Worm (Caenorhabditis elegans) whole organism, L4 larva: ENCODE results near the gene B0393.9.

ENCODE experiments used
- D1046.2 ChIP-seq: fragments of 200-800 bp; sonication (Bioruptor generic); IDR thresholded peaks from 2 replicates; pipeline ENCODE4 v1.3.6; 2022; ENCODE audit warnings: missing genetic modification characterization, missing compliant biosample characterization
- R02D3.7 ChIP-seq: fragments of 150-350 bp; sonication (generic microtip); optimal IDR thresholded peaks from 3 replicates; lab custom pipeline; 2014; ENCODE audit warnings: missing biosample characterization, missing genetic modification characterization
- T20F7.1 ChIP-seq: fragments of 200-800 bp; sonication (Bioruptor generic); optimal IDR thresholded peaks from 2 replicates; lab custom pipeline; 2018; ENCODE audit warnings: mild to moderate bottlenecking, missing genetic modification characterization, missing compliant biosample characterization
- Y48G9A.11 ChIP-seq: fragments of 200-800 bp; sonication (Bioruptor generic); IDR thresholded peaks from 2 replicates; pipeline ENCODE4 v1.3.6; 2022; ENCODE audit warnings: missing genetic modification reagents, missing genetic modification characterization, missing compliant biosample characterization
- aly-2 ChIP-seq: sonication (generic microtip); optimal IDR thresholded peaks from 2 replicates; lab custom pipeline; 2018; ENCODE audit warnings: missing biosample characterization, missing genetic modification characterization
- ceh-32 ChIP-seq: sonication (generic microtip); optimal IDR thresholded peaks from 2 replicates; lab custom pipeline; 2016; ENCODE audit warnings: mild to moderate bottlenecking, missing genetic modification characterization, missing compliant biosample characterization; ENCODE audit not compliant: poor library complexity
- ces-1 ChIP-seq: fragments of 150-350 bp; sonication (generic microtip); optimal IDR thresholded peaks from 4 replicates; lab custom pipeline; 2014; ENCODE audit warnings: missing biosample characterization, missing genetic modification reagents, missing genetic modification characterization
- daf-16 ChIP-seq, 3 experiments: sonication (generic microtip); optimal IDR thresholded peaks; 2 replicates each; lab custom pipeline; 2016 to 2017; ENCODE audit warnings: missing genetic modification characterization in 3 of 3, missing genetic modification reagents in 3 of 3, mild to moderate bottlenecking in 2 of 3, missing compliant biosample characterization in 2 of 3, missing biosample characterization in 1 of 3, moderate library complexity in 1 of 3
- daf-19 ChIP-seq: fragments of 200-800 bp; sonication (Bioruptor generic); conservative IDR thresholded peaks from 2 replicates; pipeline ENCODE4 v1.3.6; 2022; ENCODE audit warnings: missing genetic modification characterization, missing compliant biosample characterization
- dmd-6 ChIP-seq: fragments of 200-800 bp; sonication (Bioruptor generic); IDR thresholded peaks from 2 replicates; pipeline ENCODE4 v1.3.6; 2022; ENCODE audit warnings: missing genetic modification reagents, missing genetic modification characterization, missing compliant biosample characterization
- dve-1 ChIP-seq: sonication (generic microtip); optimal IDR thresholded peaks from 2 replicates; lab custom pipeline; 2017; ENCODE audit warnings: antibody characterized with exemption, mild to moderate bottlenecking, missing genetic modification characterization, missing compliant biosample characterization; ENCODE audit not compliant: insufficient read depth
- fos-1 ChIP-seq: fragments of 150-350 bp; optimal IDR thresholded peaks from 2 replicates; lab custom pipeline; 2014; ENCODE audit warnings: missing biosample characterization, missing genetic modification characterization
- gei-8 ChIP-seq: fragments of 200-800 bp; sonication (Bioruptor generic); optimal IDR thresholded peaks from 2 replicates; lab custom pipeline; 2018; ENCODE audit warnings: mild to moderate bottlenecking, missing genetic modification characterization, missing compliant biosample characterization
- hlh-11 ChIP-seq: fragments of 200-800 bp; sonication (Bioruptor generic); optimal IDR thresholded peaks from 2 replicates; lab custom pipeline; 2018; ENCODE audit warnings: mild to moderate bottlenecking, missing genetic modification characterization, missing compliant biosample characterization
- hlh-30 ChIP-seq: sonication (generic microtip); optimal IDR thresholded peaks from 2 replicates; lab custom pipeline; 2017; ENCODE audit warnings: antibody characterized with exemption, mild to moderate bottlenecking, missing genetic modification characterization, missing compliant biosample characterization; ENCODE audit not compliant: insufficient read depth
- hmg-1.1 ChIP-seq: fragments of 200-800 bp; sonication (Bioruptor generic); IDR thresholded peaks from 2 replicates; pipeline ENCODE4 v1.3.6; 2022; ENCODE audit warnings: missing genetic modification reagents, missing genetic modification characterization, missing compliant biosample characterization
- lim-7 ChIP-seq: fragments of 200-800 bp; sonication (Bioruptor generic); IDR thresholded peaks from 2 replicates; pipeline ENCODE4 v1.3.6; 2022; ENCODE audit warnings: missing genetic modification characterization, missing compliant biosample characterization
- lin-13 ChIP-seq: fragments of 150-350 bp; optimal IDR thresholded peaks from 2 replicates; lab custom pipeline; 2014; ENCODE audit warnings: missing biosample characterization, missing genetic modification reagents, missing genetic modification characterization
- lin-15B ChIP-seq: fragments of 150-350 bp; sonication (generic microtip); optimal IDR thresholded peaks from 3 replicates; lab custom pipeline; 2014; ENCODE audit warnings: missing biosample characterization, missing genetic modification characterization
- lin-38 ChIP-seq: fragments of 200-800 bp; sonication (Bioruptor generic); IDR thresholded peaks from 2 replicates; pipeline ENCODE4 v1.3.6; 2022; ENCODE audit warnings: missing genetic modification reagents, missing genetic modification characterization, missing compliant biosample characterization
- madf-5 ChIP-seq, 2 experiments: fragments of 200-800 bp; sonication (Bioruptor generic); IDR thresholded peaks; 2 replicates each; pipeline ENCODE4 v1.3.6; 2022; ENCODE audit warnings: missing compliant biosample characterization in 2 of 2, missing genetic modification characterization in 2 of 2
- mdl-1 ChIP-seq, 2 experiments: fragments of 150-350 bp in 1 of 2; sonication (generic microtip) in 1 of 2; optimal IDR thresholded peaks; 2 replicates each; lab custom pipeline; 2014 to 2017; ENCODE audit warnings: missing biosample characterization in 2 of 2, missing genetic modification characterization in 2 of 2
- mxl-2 ChIP-seq: fragments of 200-800 bp; sonication (Bioruptor generic); conservative IDR thresholded peaks from 2 replicates; pipeline ENCODE4 v1.3.6; 2022; ENCODE audit warnings: missing genetic modification reagents, missing genetic modification characterization, missing compliant biosample characterization
- nhr-10 ChIP-seq: fragments of 150-350 bp; optimal IDR thresholded peaks from 2 replicates; lab custom pipeline; 2014; ENCODE audit warnings: missing biosample characterization, missing genetic modification characterization
- nhr-6 ChIP-seq: fragments of 150-350 bp; optimal IDR thresholded peaks from 2 replicates; lab custom pipeline; 2014; ENCODE audit warnings: missing biosample characterization, missing genetic modification characterization
- rbr-2 ChIP-seq: sonication (generic microtip); optimal IDR thresholded peaks from 2 replicates; lab custom pipeline; 2016; ENCODE audit warnings: missing genotype, missing genetic modification characterization, missing compliant biosample characterization
- skn-1 ChIP-seq: fragments of 150-350 bp; optimal IDR thresholded peaks from 2 replicates; lab custom pipeline; 2014; ENCODE audit warnings: missing biosample characterization, missing genetic modification characterization
- tra-1 ChIP-seq: fragments of 200-800 bp; sonication (Bioruptor generic); IDR thresholded peaks from 2 replicates; pipeline ENCODE4 v1.3.6; 2022; ENCODE audit warnings: missing genetic modification reagents, missing genetic modification characterization, missing compliant biosample characterization
- unc-62 ChIP-seq, 3 experiments: fragments of 150-350 bp in 1 of 3; sonication (generic microtip); optimal IDR thresholded peaks in 2 of 3; peaks in 1 of 3; 1 replicate in 1 of 3; 2 replicates in 2 of 3; lab custom pipeline; 2014 to 2017; ENCODE audit warnings: missing biosample characterization in 3 of 3, missing genetic modification characterization in 3 of 3, missing genetic modification reagents in 3 of 3, missing genotype in 1 of 3
- vab-7 ChIP-seq: fragments of 200-800 bp; sonication (Bioruptor generic); IDR thresholded peaks from 2 replicates; pipeline ENCODE4 v1.3.6; 2022; ENCODE audit warnings: missing genetic modification reagents, missing genetic modification characterization, missing compliant biosample characterization
- zag-1 ChIP-seq: fragments of 150-350 bp; optimal IDR thresholded peaks from 2 replicates; lab custom pipeline; 2014; ENCODE audit warnings: missing biosample characterization, missing genetic modification characterization
- zfp-2 ChIP-seq: sonication (generic microtip); optimal IDR thresholded peaks from 2 replicates; lab custom pipeline; 2016; ENCODE audit warnings: mild to moderate bottlenecking, missing genetic modification characterization, missing compliant biosample characterization
- zip-11 ChIP-seq: fragments of 200-800 bp; sonication (Bioruptor generic); IDR thresholded peaks from 2 replicates; pipeline ENCODE4 v1.3.6; 2022; ENCODE audit warnings: missing genetic modification characterization, missing compliant biosample characterization
- zip-2 ChIP-seq: fragments of 150-350 bp; optimal IDR thresholded peaks from 2 replicates; lab custom pipeline; 2014; ENCODE audit warnings: missing biosample characterization, missing genetic modification characterization

Gene B0393.9

DNA sequence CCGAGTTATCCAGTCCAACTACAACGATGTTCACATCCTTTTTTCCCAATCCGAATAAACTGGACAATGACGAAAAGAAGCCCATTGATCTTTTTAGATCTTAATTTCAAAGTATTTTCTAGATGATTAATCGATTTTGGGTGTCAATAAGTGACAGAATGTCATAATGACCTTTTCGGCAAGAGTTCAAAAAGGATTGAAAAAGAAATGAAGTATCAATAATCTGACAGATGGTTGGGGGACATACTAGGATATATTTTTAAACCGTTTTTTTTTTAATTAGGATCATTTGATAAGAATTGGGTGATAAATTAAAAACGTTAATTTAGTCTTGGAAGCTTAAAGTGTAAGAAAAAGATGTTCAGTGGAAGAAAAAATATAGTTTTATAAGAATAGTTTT is 34.8 kb upstream of the B0393.9 start, which contains the start of gene arl-6:
Gene arl-6, minus strand, starts transcription at position 101 of the 400 bp plus-strand sequence.
- TF ChIP-seq fos-1 (no peak), zag-1 (tag; lab: Kevin White, UChicago) (no peak), nhr-10 (tag; lab: Kevin White, UChicago) (no peak), hmg-1.1 (GFP tag; lab: Robert Waterston, UW) (no peak)

DNA sequence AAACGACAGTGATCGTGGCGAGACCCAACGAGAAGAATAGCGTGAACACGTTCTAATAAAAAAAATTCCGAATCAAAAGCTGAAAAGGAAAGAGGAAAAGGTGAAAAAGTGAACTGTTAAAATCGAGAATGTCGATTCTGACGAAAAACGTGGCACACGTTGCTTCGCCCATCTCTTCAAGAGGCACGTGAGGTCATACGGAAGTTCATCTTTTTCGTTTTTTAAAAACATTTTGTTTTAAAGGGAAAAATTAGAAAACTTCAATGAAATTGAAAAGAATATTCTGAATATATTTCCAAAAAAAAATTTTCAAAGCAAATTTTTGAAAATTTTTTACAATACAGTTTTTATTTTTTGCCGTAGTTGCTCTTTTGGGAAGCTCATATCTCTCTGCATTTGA is 31.2 kb upstream of the B0393.9 start, which contains the start of gene C38D4.7:
Gene C38D4.7, minus strand, starts transcription at position 101 of the 400 bp plus-strand sequence.
- TF ChIP-seq lin-13 = no peak
- no peak for TF ChIP-seq R02D3.7 (tag; lab: Kevin White, UChicago)

DNA sequence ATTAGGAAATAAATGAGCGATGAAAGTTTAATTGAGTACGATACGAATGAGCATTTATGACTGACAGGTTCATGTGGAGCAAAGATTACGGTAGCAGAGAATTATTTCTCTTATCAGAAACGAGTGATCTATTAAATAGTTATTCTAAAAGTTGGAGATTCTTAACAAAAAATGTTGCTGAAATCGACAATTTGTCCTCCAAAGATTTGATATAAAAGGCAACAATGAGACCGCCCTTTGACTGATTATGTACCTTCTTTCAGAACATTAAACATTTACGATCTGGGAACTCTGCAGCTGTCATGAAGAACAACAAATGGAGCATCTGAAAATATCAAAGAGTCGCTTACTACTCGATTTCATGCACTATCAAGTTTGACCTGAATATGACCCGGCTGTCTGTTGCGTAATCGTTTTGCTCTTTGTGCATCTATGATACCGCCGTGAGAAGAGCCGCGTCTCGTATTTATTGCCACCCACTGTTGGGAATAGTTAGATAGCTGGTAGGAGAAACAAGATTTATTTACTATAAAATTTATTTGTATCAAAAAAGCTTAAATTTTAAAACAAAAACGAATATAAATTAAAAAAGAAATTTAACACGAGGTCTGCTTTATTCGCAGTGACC is 29.7 kb upstream of the B0393.9 start, which contains the start of gene pal-1:
Gene pal-1, minus strand, starts transcription at position 51 of the 628 bp plus-strand sequence.
- TF ChIP-seq hlh-11 (tag; lab: Kevin White, UChicago) = no peak
- TF ChIP-seq nhr-6 (tag; lab: Kevin White, UChicago) = no peak
- TF ChIP-seq R02D3.7 (tag; lab: Kevin White, UChicago) = no peak
- TF ChIP-seq gei-8 (GFP tag; lab: Kevin White, UChicago) = no peak
- TF ChIP-seq dmd-6 (GFP tag; lab: Robert Waterston, UW) = no peak
- TF ChIP-seq mxl-2 (GFP tag; lab: Robert Waterston, UW) = no peak
- no peak for TF ChIP-seq tra-1 (GFP tag; lab: Robert Waterston, UW)
- TF ChIP-seq zag-1 (tag; lab: Kevin White, UChicago) = no peak
- no peak for TF ChIP-seq madf-5 (GFP tag; IDR thresholded peaks at IDR 0.05; lab: Robert Waterston, UW)
- TF ChIP-seq D1046.2 (GFP tag; lab: Robert Waterston, UW) = no peak
- no peak for TF ChIP-seq dve-1 (tag; lab: Kevin White, UChicago)
- TF ChIP-seq ceh-32 (tag; lab: Kevin White, UChicago) = no peak
- no peak for TF ChIP-seq rbr-2 (tag; lab: Kevin White, UChicago)
- TF ChIP-seq zip-11 (GFP tag; lab: Robert Waterston, UW) = no peak
- TF ChIP-seq vab-7 = no peak
- TF ChIP-seq daf-19 = no peak
- no peak for TF ChIP-seq Y48G9A.11 (GFP tag; lab: Robert Waterston, UW)
- no peak for TF ChIP-seq zip-2 (tag; lab: Kevin White, UChicago)

DNA sequence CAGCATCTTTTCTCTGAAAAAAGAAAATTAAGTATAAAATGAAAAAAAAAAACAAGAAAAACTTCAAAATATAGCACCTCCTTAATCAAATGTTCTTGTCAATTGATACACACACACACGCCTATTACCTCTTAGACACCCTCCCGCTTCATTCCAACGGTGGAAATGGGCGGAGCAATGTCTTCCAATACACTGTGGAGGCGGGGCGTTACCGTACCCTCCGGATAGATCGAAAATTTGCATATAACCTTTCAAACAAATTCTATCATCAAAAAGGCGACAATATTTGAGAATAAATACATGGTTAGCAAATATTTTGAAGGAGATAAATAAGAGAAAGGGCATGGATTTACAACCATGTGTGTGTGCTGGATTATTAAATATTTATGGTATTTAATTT is 28.1 kb upstream of the B0393.9 start:
- TF ChIP-seq lin-38 (0 out of 2 replicates have a peak, but pooled peaks have one; percentile 17), aly-2 (no peak), unc-62 (GFP tag; optimal IDR thresholded peaks at IDR 0.05 in 1 of 2; lab: Kevin White, UChicago) (no peak), unc-62 (tag; optimal IDR thresholded peaks at IDR 0.05; lab: Kevin White, UChicago) (no peak), T20F7.1 (GFP tag; lab: Kevin White, UChicago) (no peak), hlh-30 (tag; lab: Kevin White, UChicago) (no peak), daf-16 (GFP tag; optimal IDR thresholded peaks at IDR 0.05; lab: Kevin White, UChicago) (no peak), daf-16 (tag; optimal IDR thresholded peaks at IDR 0.05; lab: Kevin White, UChicago) (peak; percentile 9), zfp-2 (tag; lab: Kevin White, UChicago) (no peak)

DNA sequence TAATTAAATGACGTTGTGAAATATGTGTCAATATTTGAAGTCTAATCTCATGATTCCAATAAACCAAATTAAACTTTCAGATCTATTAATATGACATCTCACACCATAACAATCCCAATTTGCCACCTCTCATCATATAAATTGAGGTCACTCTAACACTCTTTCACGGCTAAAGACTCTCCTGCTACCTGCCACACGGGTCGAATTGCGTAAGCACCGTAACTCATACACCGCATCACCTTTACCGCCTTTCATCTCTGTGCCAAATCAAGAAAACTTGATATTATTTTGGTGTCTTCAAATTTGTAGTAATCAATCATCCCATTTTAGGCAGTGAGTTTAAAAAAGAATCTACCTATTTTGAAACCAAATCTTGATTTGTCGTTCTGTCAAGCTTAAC is 26.4 kb upstream of the B0393.9 start:
- TF ChIP-seq lin-15B (tag; lab: Kevin White, UChicago) (no peak), skn-1 (no peak), ces-1 (GFP tag; lab: Kevin White, UChicago) (no peak), mdl-1 (tag; optimal IDR thresholded peaks at IDR 0.05; lab: Kevin White, UChicago) (no peak), lim-7 (no peak)
- TF ChIP-seq, all 104 proteins: peak for 0
